Worm (Caenorhabditis elegans) whole organism, L4 larva: ENCODE data around the gene lido-2.

Source experiments
- ama-1 ChIP-seq: fragments of 150-350 bp; optimal IDR thresholded peaks from 2 replicates; lab custom pipeline; 2014; ENCODE audit warnings: inconsistent platforms, mixed read lengths
- dpl-1 ChIP-seq: fragments of 150-350 bp; optimal IDR thresholded peaks from 2 replicates; lab custom pipeline; 2014; ENCODE audit warnings: missing biosample characterization, missing genetic modification reagents, missing genetic modification characterization
- fos-1 ChIP-seq: fragments of 150-350 bp; optimal IDR thresholded peaks from 2 replicates; lab custom pipeline; 2014; ENCODE audit warnings: missing biosample characterization, missing genetic modification characterization
- lin-15B ChIP-seq: fragments of 150-350 bp; sonication (generic microtip); optimal IDR thresholded peaks from 3 replicates; lab custom pipeline; 2014; ENCODE audit warnings: missing biosample characterization, missing genetic modification characterization
- lir-3 ChIP-seq: sonication (generic microtip); optimal IDR thresholded peaks from 2 replicates; lab custom pipeline; 2016; ENCODE audit warnings: mild to moderate bottlenecking, missing genetic modification characterization, missing compliant biosample characterization
- nhr-6 ChIP-seq: fragments of 150-350 bp; optimal IDR thresholded peaks from 2 replicates; lab custom pipeline; 2014; ENCODE audit warnings: missing biosample characterization, missing genetic modification characterization
- php-3 ChIP-seq: fragments of 200-800 bp; sonication (Bioruptor generic); IDR thresholded peaks from 2 replicates; pipeline ENCODE4 v1.3.6; 2022; ENCODE audit warnings: missing genetic modification reagents, missing genetic modification characterization, missing compliant biosample characterization
- rbr-2 ChIP-seq: sonication (generic microtip); optimal IDR thresholded peaks from 2 replicates; lab custom pipeline; 2016; ENCODE audit warnings: missing genotype, missing genetic modification characterization, missing compliant biosample characterization
- set-16 ChIP-seq: fragments of 200-800 bp; sonication (Bioruptor generic); IDR thresholded peaks from 2 replicates; pipeline ENCODE4 v1.3.6; 2022; ENCODE audit warnings: missing genetic modification reagents, missing genetic modification characterization, missing compliant biosample characterization
- skn-1 ChIP-seq: fragments of 150-350 bp; optimal IDR thresholded peaks from 2 replicates; lab custom pipeline; 2014; ENCODE audit warnings: missing biosample characterization, missing genetic modification characterization
- snpc-4 ChIP-seq: fragments of 150-350 bp; optimal IDR thresholded peaks from 2 replicates; lab custom pipeline; 2014; ENCODE audit warnings: missing biosample characterization, missing genetic modification characterization
- unc-39 ChIP-seq: sonication (generic microtip); optimal IDR thresholded peaks from 2 replicates; lab custom pipeline; 2017; ENCODE audit warnings: missing biosample characterization, missing genetic modification characterization
- zfp-2 ChIP-seq: sonication (generic microtip); optimal IDR thresholded peaks from 2 replicates; lab custom pipeline; 2016; ENCODE audit warnings: mild to moderate bottlenecking, missing genetic modification characterization, missing compliant biosample characterization
- ztf-11 ChIP-seq: fragments of 150-350 bp; optimal IDR thresholded peaks from 2 replicates; lab custom pipeline; 2014; ENCODE audit warnings: missing biosample characterization, missing genetic modification characterization

DNA sequence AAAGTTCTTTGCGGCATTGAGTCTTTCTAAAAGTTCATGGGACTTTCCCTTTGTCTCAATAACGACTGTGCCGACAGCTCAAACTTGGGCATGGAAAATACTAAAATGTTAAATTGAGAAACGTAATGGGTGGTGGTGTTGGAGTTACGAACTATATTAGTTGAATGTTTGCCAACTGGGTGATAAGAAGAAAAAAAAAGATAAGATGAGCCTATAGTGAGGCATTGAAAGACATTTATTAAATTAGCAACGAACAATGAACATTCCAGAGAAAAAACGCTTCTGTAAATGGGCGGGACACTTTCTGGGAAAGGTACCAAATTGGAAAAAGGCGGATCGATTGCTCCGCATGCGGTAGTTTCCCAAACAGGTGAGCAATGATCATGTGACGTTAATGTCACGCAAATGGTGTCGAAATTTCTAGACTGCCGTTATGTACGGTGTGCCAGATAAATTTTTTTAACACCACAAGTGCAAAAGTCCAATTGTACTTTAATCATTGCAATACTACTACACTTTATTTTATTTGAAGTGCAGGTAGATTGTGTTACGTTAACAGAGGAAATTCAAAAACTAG, 38.7 kb upstream of the lido-2 start:
- TF ChIP-seq snpc-4 (tag; lab: Kevin White, UChicago) (no peak), ztf-11 (tag; lab: Kevin White, UChicago) (no peak), unc-39 (tag; lab: Kevin White, UChicago) (no peak), lin-15B (tag; lab: Kevin White, UChicago) (no peak), skn-1 (tag; lab: Kevin White, UChicago) (no peak), rbr-2 (tag; lab: Kevin White, UChicago) (no peak), php-3 (GFP tag; lab: Robert Waterston, UW) (no peak), ama-1 (no peak), set-16 (GFP tag; lab: Robert Waterston, UW) (no peak), lir-3 (tag; lab: Kevin White, UChicago) (no peak), zfp-2 (tag; lab: Kevin White, UChicago) (no peak), fos-1 (no peak), nhr-6 (tag; lab: Kevin White, UChicago) (no peak), dpl-1 (GFP tag; lab: Kevin White, UChicago) (no peak)
